Fruit fly (Drosophila melanogaster) whole organism, embryonic: Measurements from ENCODE around the gene Dhc36C.
A peak's percentile ranks its signal among the peaks of the same experiment; 100 is the strongest.

ENCODE experiments used
- Adf1 ChIP-seq: fragments of 200-800 bp; sonication (Bioruptor generic); IDR thresholded peaks from 2 replicates; pipeline ENCODE4 v1.3.6; 2022; ENCODE audit warnings: missing biosample characterization, missing genetic modification characterization
- Blimp-1 ChIP-seq: fragments of 200-800 bp; sonication (Bioruptor generic); optimal IDR thresholded peaks from 3 replicates; lab custom pipeline; 2018; ENCODE audit warnings: missing biosample characterization, missing genetic modification characterization, mild to moderate bottlenecking, moderate library complexity, missing genetic modification reagents
- CG11723 ChIP-seq: fragments of 200-800 bp; sonication (Bioruptor generic); optimal IDR thresholded peaks from 2 replicates; lab custom pipeline; 2017; ENCODE audit warnings: missing biosample characterization, mild to moderate bottlenecking, missing genetic modification characterization
- CG12219 ChIP-seq: fragments of 200-800 bp; sonication (Bioruptor generic); optimal IDR thresholded peaks from 3 replicates; lab custom pipeline; 2018; ENCODE audit warnings: missing biosample characterization, mild to moderate bottlenecking, missing genetic modification characterization
- CG13123 ChIP-seq: fragments of 200-800 bp; sonication (Bioruptor generic); optimal IDR thresholded peaks from 2 replicates; lab custom pipeline; 2016; ENCODE audit warnings: missing biosample characterization, missing genetic modification characterization
- CG14014 ChIP-seq: fragments of 200-800 bp; sonication (Bioruptor generic); IDR thresholded peaks from 2 replicates; pipeline ENCODE4 v1.3.6; 2022; ENCODE audit warnings: missing biosample characterization, missing genetic modification characterization
- CG17568 ChIP-seq: fragments of 200-800 bp; sonication (Bioruptor generic); optimal IDR thresholded peaks from 2 replicates; lab custom pipeline; 2018; ENCODE audit warnings: missing biosample characterization, mild to moderate bottlenecking, missing genetic modification characterization, moderate library complexity
- CG17802 ChIP-seq: fragments of 200-800 bp; sonication (Bioruptor generic); optimal IDR thresholded peaks from 2 replicates; lab custom pipeline; 2018; ENCODE audit warnings: missing biosample characterization, mild to moderate bottlenecking, missing genetic modification characterization, moderate library complexity
- CG18599 ChIP-seq: fragments of 200-800 bp; sonication (Bioruptor generic); optimal IDR thresholded peaks from 3 replicates; lab custom pipeline; 2017; ENCODE audit warnings: missing biosample characterization, missing genetic modification characterization, mild to moderate bottlenecking, moderate library complexity, missing genetic modification reagents
- CG2202 ChIP-seq: fragments of 200-800 bp; sonication (Bioruptor generic); optimal IDR thresholded peaks from 2 replicates; lab custom pipeline; 2018; ENCODE audit warnings: missing biosample characterization, mild to moderate bottlenecking, missing genetic modification characterization
- CG2678 ChIP-seq: fragments of 200-800 bp; sonication (Bioruptor generic); optimal IDR thresholded peaks from 3 replicates; lab custom pipeline; 2019; ENCODE audit warnings: missing biosample characterization, mild to moderate bottlenecking, missing genetic modification characterization, moderate library complexity
- CG31224 ChIP-seq: fragments of 200-800 bp; sonication (Bioruptor generic); IDR thresholded peaks from 2 replicates; pipeline ENCODE4 v1.3.6; 2022; ENCODE audit warnings: missing biosample characterization, missing genetic modification characterization
- CG3281 ChIP-seq: fragments of 200-800 bp; sonication (Bioruptor generic); optimal IDR thresholded peaks from 3 replicates; lab custom pipeline; 2017; ENCODE audit warnings: missing biosample characterization, mild to moderate bottlenecking, missing genetic modification characterization
- CG34376 ChIP-seq: fragments of 200-800 bp; sonication (Bioruptor generic); optimal IDR thresholded peaks from 2 replicates; lab custom pipeline; 2018; ENCODE audit warnings: missing biosample characterization, mild to moderate bottlenecking, missing genetic modification characterization
- CG4730 ChIP-seq: fragments of 200-800 bp; sonication (Bioruptor generic); IDR thresholded peaks from 2 replicates; pipeline ENCODE4 v1.3.6; 2022; ENCODE audit warnings: missing biosample characterization, missing genetic modification characterization
- CG6683 ChIP-seq: fragments of 200-800 bp; sonication (Bioruptor generic); optimal IDR thresholded peaks from 2 replicates; lab custom pipeline; 2017; ENCODE audit warnings: missing biosample characterization, mild to moderate bottlenecking, missing genetic modification characterization, missing genetic modification reagents
- CG6813 ChIP-seq: fragments of 200-800 bp; sonication (Bioruptor generic); optimal IDR thresholded peaks from 2 replicates; lab custom pipeline; 2017; ENCODE audit warnings: missing biosample characterization, missing genetic modification characterization, mild to moderate bottlenecking, moderate library complexity, missing genetic modification reagents
- CG7556 ChIP-seq: fragments of 200-800 bp; sonication (Bioruptor generic); optimal IDR thresholded peaks from 2 replicates; lab custom pipeline; 2017; ENCODE audit warnings: missing biosample characterization, mild to moderate bottlenecking, missing genetic modification characterization
- CG8290 ChIP-seq, 3 experiments: fragments of 200-800 bp; sonication (Bioruptor generic); optimal IDR thresholded peaks; 2 replicates each; lab custom pipeline; 2016 to 2019; ENCODE audit warnings: missing biosample characterization in 3 of 3, missing genetic modification characterization in 3 of 3, mild to moderate bottlenecking in 2 of 3, moderate library complexity in 1 of 3
- CG9817 ChIP-seq: fragments of 200-800 bp; sonication (Bioruptor generic); optimal IDR thresholded peaks from 2 replicates; lab custom pipeline; 2018; ENCODE audit warnings: missing biosample characterization, mild to moderate bottlenecking, missing genetic modification characterization, moderate library complexity
- Chrac-16 ChIP-seq: fragments of 200-800 bp; sonication (Bioruptor generic); optimal IDR thresholded peaks from 3 replicates; lab custom pipeline; 2016; ENCODE audit warnings: missing biosample characterization, missing genetic modification characterization
- H15 ChIP-seq: fragments of 200-800 bp; sonication (Bioruptor generic); IDR thresholded peaks from 3 replicates; pipeline ENCODE4 v1.3.6; 2022; ENCODE audit warnings: missing biosample characterization, missing genetic modification characterization
- Hmr ChIP-seq: fragments of 200-800 bp; sonication (Bioruptor generic); optimal IDR thresholded peaks from 3 replicates; lab custom pipeline; 2017; ENCODE audit warnings: mild to moderate bottlenecking, missing biosample characterization, missing genetic modification reagents, missing genetic modification characterization
- Max ChIP-seq: fragments of 200-800 bp; sonication (Bioruptor generic); optimal IDR thresholded peaks from 2 replicates; lab custom pipeline; 2016; ENCODE audit warnings: missing biosample characterization, mild to moderate bottlenecking, missing genetic modification characterization
- Stat92E ChIP-seq, 3 experiments: fragments of >200 bp in 2 of 3; fragments of 200-800 bp in 1 of 3; sonication (Bioruptor generic) in 1 of 3; optimal IDR thresholded peaks; 2 replicates each; lab custom pipeline; 2017 to 2019; ENCODE audit warnings: missing biosample characterization in 3 of 3, missing genetic modification characterization in 3 of 3, mild to moderate bottlenecking in 1 of 3, moderate library complexity in 1 of 3
- al ChIP-seq: fragments of 200-800 bp; sonication (Bioruptor generic); IDR thresholded peaks from 2 replicates; pipeline ENCODE4 v1.3.6; 2022; ENCODE audit warnings: missing biosample characterization, missing genetic modification characterization
- bigmax ChIP-seq: fragments of 200-800 bp; sonication (Bioruptor generic); optimal IDR thresholded peaks from 2 replicates; lab custom pipeline; 2018; ENCODE audit warnings: missing biosample characterization, mild to moderate bottlenecking, missing genetic modification characterization
- cato ChIP-seq: fragments of 200-800 bp; sonication (Bioruptor generic); optimal IDR thresholded peaks from 2 replicates; lab custom pipeline; 2016; ENCODE audit warnings: missing biosample characterization, missing genetic modification characterization, borderline replicate concordance
- crol ChIP-seq: fragments of 200-800 bp; sonication (Bioruptor generic); IDR thresholded peaks from 2 replicates; pipeline ENCODE4 v1.3.6; 2022; ENCODE audit warnings: missing biosample characterization, missing genetic modification characterization
- ewg ChIP-seq: fragments of 200-800 bp; sonication (Bioruptor generic); optimal IDR thresholded peaks from 3 replicates; lab custom pipeline; 2017; ENCODE audit warnings: mild to moderate bottlenecking, missing biosample characterization, missing genetic modification reagents, missing genetic modification characterization
- h ChIP-seq: fragments of >200 bp; optimal IDR thresholded peaks from 2 replicates; lab custom pipeline; 2017
- klu ChIP-seq: fragments of 200-800 bp; sonication (Bioruptor generic); IDR thresholded peaks from 2 replicates; pipeline ENCODE4 v1.3.6; 2022; ENCODE audit warnings: missing biosample characterization, missing genetic modification characterization
- lab ChIP-seq: fragments of 200-800 bp; sonication (Bioruptor generic); optimal IDR thresholded peaks from 3 replicates; lab custom pipeline; 2017; ENCODE audit warnings: missing biosample characterization, missing genetic modification characterization, mild to moderate bottlenecking, moderate library complexity, missing genetic modification reagents
- nerfin-1 ChIP-seq: fragments of 200-800 bp; sonication (Bioruptor generic); optimal IDR thresholded peaks from 3 replicates; lab custom pipeline; 2019; ENCODE audit warnings: missing biosample characterization, mild to moderate bottlenecking, missing genetic modification characterization, moderate library complexity
- odd ChIP-seq: fragments of 200-800 bp; sonication (Bioruptor generic); optimal IDR thresholded peaks from 2 replicates; lab custom pipeline; 2017; ENCODE audit warnings: missing biosample characterization, mild to moderate bottlenecking, missing genetic modification characterization
- p53 ChIP-seq: fragments of 200-800 bp; sonication (Bioruptor generic); optimal IDR thresholded peaks from 2 replicates; lab custom pipeline; 2016; ENCODE audit warnings: missing biosample characterization, missing genetic modification characterization
- pho ChIP-seq: fragments of 200-800 bp; sonication (Bioruptor generic); optimal IDR thresholded peaks from 2 replicates; lab custom pipeline; 2016; ENCODE audit warnings: missing biosample characterization, missing genetic modification characterization
- salm ChIP-seq: fragments of 200-800 bp; sonication (Bioruptor generic); optimal IDR thresholded peaks from 2 replicates; lab custom pipeline; 2018; ENCODE audit warnings: missing biosample characterization, mild to moderate bottlenecking, missing genetic modification characterization
- scrt ChIP-seq: fragments of 200-800 bp; sonication (Bioruptor generic); optimal IDR thresholded peaks from 2 replicates; lab custom pipeline; 2018; ENCODE audit warnings: missing biosample characterization, mild to moderate bottlenecking, missing genetic modification characterization, moderate library complexity
- sens ChIP-seq: fragments of 200-800 bp; sonication (Bioruptor generic); peaks from one replicate; lab custom pipeline; 2016; ENCODE audit warnings: missing biosample characterization, missing genetic modification characterization
- sqz ChIP-seq: fragments of 200-800 bp; sonication (Bioruptor generic); optimal IDR thresholded peaks from 3 replicates; lab custom pipeline; 2018; ENCODE audit warnings: missing biosample characterization, mild to moderate bottlenecking, missing genetic modification characterization
- stc ChIP-seq: fragments of 200-800 bp; sonication (Bioruptor generic); IDR thresholded peaks from 2 replicates; pipeline ENCODE4 v1.3.6; 2022; ENCODE audit warnings: missing biosample characterization, missing genetic modification characterization
- toy ChIP-seq: fragments of 200-800 bp; sonication (Bioruptor generic); IDR thresholded peaks from 2 replicates; pipeline ENCODE4 v1.3.6; 2022; ENCODE audit warnings: missing biosample characterization, missing genetic modification characterization
- vfl ChIP-seq: fragments of 200-800 bp; sonication (Bioruptor generic); optimal IDR thresholded peaks from 2 replicates; lab custom pipeline; 2016; ENCODE audit warnings: missing biosample characterization, missing genetic modification characterization

The Dhc36C gene

DNA sequence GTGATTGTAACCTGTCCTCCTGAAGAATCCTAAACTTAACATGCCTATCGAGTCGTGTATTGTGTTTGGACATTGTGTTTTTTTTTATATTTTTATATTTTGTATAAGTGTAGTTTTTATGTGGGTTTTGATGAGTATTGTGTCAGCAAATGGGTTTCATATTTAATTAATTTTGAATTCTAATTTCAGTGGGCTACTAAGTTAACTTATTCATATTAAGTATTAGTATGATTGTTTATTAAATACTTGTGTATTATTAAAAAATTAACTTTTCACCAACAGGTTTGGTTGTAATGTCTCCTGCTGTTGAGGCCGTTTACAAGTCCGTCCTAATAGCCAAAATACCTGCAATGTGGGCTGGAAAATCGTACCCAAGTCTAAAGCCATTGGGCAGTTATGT lies 23.2 kb downstream of the Dhc36C start, which contains the start of gene CG15143:
CG15143 (minus strand) TSS at position 101 of the 400 bp plus-strand sequence.
- TF ChIP-seq CG12219 = no peak
- TF ChIP-seq bigmax (GFP tag; lab: Kevin White, UChicago) = no peak
- no peak for TF ChIP-seq toy (GFP tag; lab: Robert Waterston, UW)
- TF ChIP-seq pho (GFP tag; lab: Kevin White, UChicago) = no peak
- TF ChIP-seq CG6683 (GFP tag; lab: Kevin White, UChicago) = no peak
- no peak for TF ChIP-seq cato (GFP tag; lab: Kevin White, UChicago)
- no peak for TF ChIP-seq vfl (GFP tag; lab: Kevin White, UChicago)
- no peak for TF ChIP-seq H15 (GFP tag; lab: Robert Waterston, UW)
- no peak for TF ChIP-seq CG17568 (GFP tag; lab: Kevin White, UChicago)
- no peak for TF ChIP-seq CG4730 (GFP tag; lab: Robert Waterston, UW)
- no peak for TF ChIP-seq klu (GFP tag; lab: Robert Waterston, UW)
- TF ChIP-seq al (GFP tag; lab: Robert Waterston, UW) = no peak
- no peak for TF ChIP-seq CG3281 (GFP tag; lab: Kevin White, UChicago)

DNA sequence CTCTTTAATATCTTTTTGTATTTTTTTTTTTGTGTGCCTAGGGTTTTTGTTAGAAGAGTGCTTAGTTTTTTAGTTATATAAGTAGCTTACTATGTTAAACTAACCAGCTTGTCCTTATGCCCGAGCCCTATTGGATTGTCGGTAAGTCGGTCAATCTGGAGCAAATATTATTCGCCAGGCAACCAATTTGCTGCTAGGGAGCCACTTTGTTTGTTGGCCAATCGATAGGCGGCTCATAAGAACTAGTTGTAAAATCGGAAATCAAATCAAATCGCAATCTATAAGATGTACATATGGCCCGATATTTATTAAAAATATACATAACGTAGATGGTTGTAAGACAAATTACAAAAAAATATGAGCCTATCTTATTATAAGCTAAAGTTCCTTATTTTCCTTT lies 27.8 kb downstream of the Dhc36C start, which contains the start of gene CG15144:
CG15144 (minus strand) TSS at position 101 of the 400 bp plus-strand sequence.
- no peak for TF ChIP-seq p53
- TF ChIP-seq Stat92E (GFP tag; optimal IDR thresholded peaks at IDR 0.05; lab: Kevin White, UChicago) = no peak
- no peak for TF ChIP-seq Blimp-1
- TF ChIP-seq, all 482 proteins: peak for 0

DNA sequence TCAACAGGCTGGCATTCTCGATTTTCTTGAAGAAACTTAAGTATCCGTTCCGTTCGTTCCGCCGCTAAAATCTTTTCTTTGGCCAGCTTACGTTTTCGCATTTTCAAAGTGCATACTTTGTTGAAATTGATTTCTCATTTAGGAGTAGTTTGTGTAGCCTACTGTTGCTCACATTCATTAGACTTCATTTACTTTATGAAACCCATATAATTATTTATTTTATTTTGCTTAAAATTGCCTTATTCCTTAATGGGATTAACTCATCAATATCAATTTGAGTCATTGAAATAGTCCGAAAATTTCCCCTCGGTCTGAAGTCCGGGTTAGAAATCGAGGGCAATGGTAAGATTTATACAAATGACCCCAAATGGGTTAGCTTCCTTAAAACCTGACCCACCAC lies 30.9 kb downstream of the Dhc36C start, which contains the start of gene CG15145:
CG15145 (minus strand) TSS at position 101 of the 400 bp plus-strand sequence.
- TF ChIP-seq Max (GFP tag; lab: Kevin White, UChicago) (no peak), CG31224 (GFP tag; lab: Robert Waterston, UW) (no peak), Chrac-16 (GFP tag; lab: Kevin White, UChicago) (no peak), CG17802 (no peak), pho (GFP tag; lab: Kevin White, UChicago) (no peak), CG14014 (no peak), CG11723 (no peak), sqz (GFP tag; lab: Kevin White, UChicago) (no peak), CG7556 (GFP tag; lab: Kevin White, UChicago) (no peak), CG2202 (tag; lab: Kevin White, UChicago) (no peak), CG13123 (no peak), CG9817 (tag; lab: Kevin White, UChicago) (no peak), odd (GFP tag; lab: Kevin White, UChicago) (no peak), ewg (GFP tag; lab: Kevin White, UChicago) (no peak), salm (no peak), scrt (GFP tag; lab: Kevin White, UChicago) (no peak)
- TF ChIP-seq, all 482 proteins: peak for 0

DNA sequence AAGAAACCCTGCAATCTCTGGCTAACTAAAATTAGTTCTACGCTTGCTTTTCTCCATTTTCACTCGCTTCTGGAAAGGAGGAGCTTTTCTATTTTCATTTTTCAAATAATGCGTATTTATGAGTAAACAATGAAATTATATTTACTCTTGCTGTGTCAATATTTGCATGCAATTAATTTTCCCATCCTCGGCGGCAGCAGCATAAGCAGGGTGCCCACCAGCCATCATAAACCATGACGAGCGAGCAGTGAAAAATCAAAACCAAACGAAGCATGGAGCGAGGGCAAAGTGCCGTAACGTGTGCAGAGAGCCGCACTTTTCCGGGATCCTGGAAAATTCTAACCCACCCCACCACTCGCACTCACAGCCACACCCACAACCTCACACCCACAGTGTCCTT lies 32.6 kb downstream of the Dhc36C start:
- TF ChIP-seq Hmr (GFP tag; lab: Kevin White, UChicago) = peak; percentile 14
- TF ChIP-seq crol (GFP tag; lab: Robert Waterston, UW) = no peak
- peak; percentile 9; the same call in 1 of the 2 replicates for TF ChIP-seq stc
- peak; percentile 16 for TF ChIP-seq sens (GFP tag; lab: Kevin White, UChicago)
- peak; percentile 6 for TF ChIP-seq CG6813 (GFP tag; lab: Kevin White, UChicago)
- TF ChIP-seq nerfin-1 (tag; lab: Kevin White, UChicago) = peak; percentile 17
- no peak for TF ChIP-seq CG17568 (GFP tag; lab: Kevin White, UChicago)
- TF ChIP-seq h (lab: Kevin White, UChicago) = no peak
- TF ChIP-seq CG8290 (GFP tag; optimal IDR thresholded peaks at IDR 0.05; lab: Kevin White, UChicago) = no peak
- peak in 1 of 2 experiments; percentile 3 for TF ChIP-seq CG8290 (tag; optimal IDR thresholded peaks at IDR 0.05; lab: Kevin White, UChicago)
- TF ChIP-seq Adf1 (GFP tag; lab: Robert Waterston, UW) = no peak
- TF ChIP-seq CG18599 (GFP tag; lab: Kevin White, UChicago) = peak; percentile 66
- TF ChIP-seq lab (GFP tag; lab: Kevin White, UChicago) = peak; percentile 54
- no peak for TF ChIP-seq CG34376 (GFP tag; lab: Kevin White, UChicago)
- peak; percentile 15 for TF ChIP-seq CG2678 (tag; lab: Kevin White, UChicago)
